Worm (Caenorhabditis elegans): ENCODE data around the gene rbmx-2.

- no peak for TF ChIP-seq daf-12 (tag; optimal IDR thresholded peaks at IDR 0.05)
- TF ChIP-seq nhr-28 (tag; optimal IDR thresholded peaks at IDR 0.05): no peak
- no peak for TF ChIP-seq unc-62 (GFP tag; optimal IDR thresholded peaks at IDR 0.05)
- TF ChIP-seq snpc-4 (tag; optimal IDR thresholded peaks at IDR 0.05): no peak
- TF ChIP-seq skn-1 (tag; optimal IDR thresholded peaks at IDR 0.05): no peak
- TF ChIP-seq nhr-237 (tag; optimal IDR thresholded peaks at IDR 0.05): no peak
- no peak for TF ChIP-seq pqm-1 (tag; optimal IDR thresholded peaks at IDR 0.05)
- no peak for TF ChIP-seq mdl-1 (tag; optimal IDR thresholded peaks at IDR 0.05)
- no peak for TF ChIP-seq ceh-82 (tag; optimal IDR thresholded peaks at IDR 0.05)
These were observed 27.6 kb downstream of the rbmx-2 start, which contains the start of gene hst-3.1 for ce11 chrII:6169156-6169555.

Data from whole organism, L3 larva.